Worm (Caenorhabditis elegans) whole organism, L4 larva: Measurements from ENCODE around the gene nep-11.

Experiments
- F26F4.8 ChIP-seq: fragments of 200-800 bp; sonication (Bioruptor generic); conservative IDR thresholded peaks from 2 replicates; pipeline ENCODE4 v1.3.6; 2022; ENCODE audit warnings: missing genetic modification characterization, missing compliant biosample characterization
- F44E2.7 ChIP-seq: fragments of 200-800 bp; sonication (Bioruptor generic); IDR thresholded peaks from 2 replicates; pipeline ENCODE4 v2.1.2; 2022; ENCODE audit warnings: missing genetic modification characterization, missing compliant biosample characterization
- F49E8.2 ChIP-seq: sonication (generic microtip); optimal IDR thresholded peaks from 2 replicates; lab custom pipeline; 2016; ENCODE audit warnings: missing compliant biosample characterization, mild to moderate bottlenecking, missing genetic modification characterization, borderline replicate concordance
- T26A8.4 ChIP-seq: fragments of 200-800 bp; sonication (Bioruptor generic); IDR thresholded peaks from 2 replicates; pipeline ENCODE4 v1.3.6; 2022; ENCODE audit warnings: missing genetic modification characterization, missing compliant biosample characterization
- Y105C5A.15 ChIP-seq: fragments of 200-800 bp; sonication (Bioruptor generic); IDR thresholded peaks from 2 replicates; pipeline ENCODE4 v1.3.6; 2022; ENCODE audit warnings: missing genetic modification characterization, missing compliant biosample characterization
- aha-1 ChIP-seq: fragments of 150-350 bp; peaks from one replicate; lab custom pipeline; 2014; ENCODE audit warnings: missing biosample characterization, missing genetic modification characterization
- aly-2 ChIP-seq: sonication (generic microtip); optimal IDR thresholded peaks from 2 replicates; lab custom pipeline; 2018; ENCODE audit warnings: missing biosample characterization, missing genetic modification characterization
- ama-1 ChIP-seq: fragments of 150-350 bp; optimal IDR thresholded peaks from 2 replicates; lab custom pipeline; 2014; ENCODE audit warnings: inconsistent platforms, mixed read lengths
- arid-1 ChIP-seq: fragments of 200-800 bp; sonication (Bioruptor generic); conservative IDR thresholded peaks from 2 replicates; pipeline ENCODE4 v1.3.6; 2022; ENCODE audit warnings: missing genetic modification reagents, missing genetic modification characterization, missing compliant biosample characterization
- attf-4 ChIP-seq: sonication (generic microtip); optimal IDR thresholded peaks from 3 replicates; lab custom pipeline; 2017; ENCODE audit warnings: missing biosample characterization, missing genetic modification characterization
- ceh-44 ChIP-seq: fragments of 200-800 bp; sonication (Bioruptor generic); IDR thresholded peaks from 2 replicates; pipeline ENCODE4 v1.3.6; 2022; ENCODE audit warnings: missing genetic modification reagents, missing genetic modification characterization, missing compliant biosample characterization
- ceh-82 ChIP-seq: sonication (generic microtip); optimal IDR thresholded peaks from 2 replicates; lab custom pipeline; 2017; ENCODE audit warnings: missing biosample characterization, missing genetic modification characterization
- egl-43 ChIP-seq: fragments of 200-800 bp; sonication (Bioruptor generic); IDR thresholded peaks from 2 replicates; pipeline ENCODE4 v1.3.6; 2022; ENCODE audit warnings: missing genetic modification reagents, missing genetic modification characterization, missing compliant biosample characterization
- fos-1 ChIP-seq: fragments of 150-350 bp; optimal IDR thresholded peaks from 2 replicates; lab custom pipeline; 2014; ENCODE audit warnings: missing biosample characterization, missing genetic modification characterization
- lin-15B ChIP-seq: fragments of 150-350 bp; sonication (generic microtip); optimal IDR thresholded peaks from 3 replicates; lab custom pipeline; 2014; ENCODE audit warnings: missing biosample characterization, missing genetic modification characterization
- lin-29 ChIP-seq: fragments of 200-800 bp; sonication (Bioruptor generic); IDR thresholded peaks from 2 replicates; pipeline ENCODE4 v1.3.6; 2022; ENCODE audit warnings: missing genetic modification reagents, missing genetic modification characterization, missing compliant biosample characterization
- lin-38 ChIP-seq: fragments of 200-800 bp; sonication (Bioruptor generic); IDR thresholded peaks from 2 replicates; pipeline ENCODE4 v1.3.6; 2022; ENCODE audit warnings: missing genetic modification reagents, missing genetic modification characterization, missing compliant biosample characterization
- mdl-1 ChIP-seq, 2 experiments: fragments of 150-350 bp in 1 of 2; sonication (generic microtip) in 1 of 2; optimal IDR thresholded peaks; 2 replicates each; lab custom pipeline; 2014 to 2017; ENCODE audit warnings: missing biosample characterization in 2 of 2, missing genetic modification characterization in 2 of 2
- nhr-102 ChIP-seq: sonication (generic microtip); optimal IDR thresholded peaks from 2 replicates; lab custom pipeline; 2016; ENCODE audit warnings: mild to moderate bottlenecking, missing genetic modification characterization, moderate library complexity, missing compliant biosample characterization
- nhr-237 ChIP-seq: sonication (generic microtip); optimal IDR thresholded peaks from 2 replicates; lab custom pipeline; 2017; ENCODE audit warnings: missing biosample characterization, missing genetic modification characterization
- nhr-42 ChIP-seq: fragments of 200-800 bp; sonication (Bioruptor generic); IDR thresholded peaks from 2 replicates; pipeline ENCODE4 v1.3.6; 2022; ENCODE audit warnings: missing genetic modification characterization, missing compliant biosample characterization
- nhr-6 ChIP-seq: fragments of 150-350 bp; optimal IDR thresholded peaks from 2 replicates; lab custom pipeline; 2014; ENCODE audit warnings: missing biosample characterization, missing genetic modification characterization
- php-3 ChIP-seq: fragments of 200-800 bp; sonication (Bioruptor generic); IDR thresholded peaks from 2 replicates; pipeline ENCODE4 v1.3.6; 2022; ENCODE audit warnings: missing genetic modification reagents, missing genetic modification characterization, missing compliant biosample characterization
- sdz-12 ChIP-seq: fragments of 200-800 bp; sonication (Bioruptor generic); optimal IDR thresholded peaks from 2 replicates; lab custom pipeline; 2018; ENCODE audit warnings: mild to moderate bottlenecking, missing genetic modification characterization, missing compliant biosample characterization
- skn-1 ChIP-seq: fragments of 150-350 bp; optimal IDR thresholded peaks from 2 replicates; lab custom pipeline; 2014; ENCODE audit warnings: missing biosample characterization, missing genetic modification characterization
- unc-62 ChIP-seq, 3 experiments: fragments of 150-350 bp in 1 of 3; sonication (generic microtip); optimal IDR thresholded peaks in 2 of 3; peaks in 1 of 3; 1 replicate in 1 of 3; 2 replicates in 2 of 3; lab custom pipeline; 2014 to 2017; ENCODE audit warnings: missing biosample characterization in 3 of 3, missing genetic modification characterization in 3 of 3, missing genetic modification reagents in 3 of 3, missing genotype in 1 of 3
- zag-1 ChIP-seq: fragments of 150-350 bp; optimal IDR thresholded peaks from 2 replicates; lab custom pipeline; 2014; ENCODE audit warnings: missing biosample characterization, missing genetic modification characterization
- zfp-2 ChIP-seq: sonication (generic microtip); optimal IDR thresholded peaks from 2 replicates; lab custom pipeline; 2016; ENCODE audit warnings: mild to moderate bottlenecking, missing genetic modification characterization, missing compliant biosample characterization
- zfp-3 ChIP-seq: fragments of 200-800 bp; sonication (Bioruptor generic); conservative IDR thresholded peaks from 2 replicates; pipeline ENCODE4 v1.3.6; 2022; ENCODE audit warnings: missing genetic modification reagents, missing genetic modification characterization, missing compliant biosample characterization
- zip-11 ChIP-seq: fragments of 200-800 bp; sonication (Bioruptor generic); IDR thresholded peaks from 2 replicates; pipeline ENCODE4 v1.3.6; 2022; ENCODE audit warnings: missing genetic modification characterization, missing compliant biosample characterization
- ztf-7 ChIP-seq: fragments of 150-350 bp; optimal IDR thresholded peaks from 2 replicates; lab custom pipeline; 2014; ENCODE audit warnings: missing biosample characterization, missing genetic modification characterization

Gene nep-11

ce11 chrII:3402854-3403253, 22.5 kb downstream of the nep-11 start, which contains the start of gene nep-10:
Gene nep-10 (minus strand): TSS chrII:3402954.
- TF ChIP-seq lin-38 (GFP tag; lab: Robert Waterston, UW) (no peak), egl-43 (GFP tag; lab: Robert Waterston, UW) (no peak), aha-1 (tag; lab: Kevin White, UChicago) (no peak), arid-1 (GFP tag; lab: Robert Waterston, UW) (no peak), nhr-6 (tag; lab: Kevin White, UChicago) (no peak), sdz-12 (GFP tag; lab: Kevin White, UChicago) (no peak), nhr-42 (GFP tag; lab: Robert Waterston, UW) (no peak), zfp-3 (GFP tag; lab: Robert Waterston, UW) (no peak), lin-29 (GFP tag; lab: Robert Waterston, UW) (no peak), F26F4.8 (GFP tag; lab: Robert Waterston, UW) (no peak), F44E2.7 (GFP tag; lab: Robert Waterston, UW) (no peak), lin-15B (tag; lab: Kevin White, UChicago) (no peak)

ce11 chrII:3399212-3399611, 26.1 kb downstream of the nep-11 start, which contains the start of gene nep-9:
Gene nep-9 (minus strand): TSS chrII:3399312.
- TF ChIP-seq ceh-44 (GFP tag; lab: Robert Waterston, UW), result no peak
- TF ChIP-seq fos-1 (tag; lab: Kevin White, UChicago), result no peak
- peak; percentile 24 for TF ChIP-seq aha-1 (tag; lab: Kevin White, UChicago)

- no peak for TF ChIP-seq F49E8.2 (tag; lab: Kevin White, UChicago)
- no peak for TF ChIP-seq zip-11 (GFP tag; lab: Robert Waterston, UW)
- peak in 1 of 2 experiments; percentile 15 for TF ChIP-seq unc-62 (GFP tag; optimal IDR thresholded peaks at IDR 0.05 in 1 of 2; lab: Kevin White, UChicago)
- no peak for TF ChIP-seq unc-62 (tag; optimal IDR thresholded peaks at IDR 0.05; lab: Kevin White, UChicago)
These were observed 29.8 kb downstream of the nep-11 start, which contains the start of gene nep-20 for ce11 chrII:3395484-3395883. Gene nep-20 (minus strand): TSS chrII:3395584.

- TF ChIP-seq nhr-237 (tag; lab: Kevin White, UChicago) (no peak), nhr-102 (tag; lab: Kevin White, UChicago) (no peak), skn-1 (tag; lab: Kevin White, UChicago) (no peak), ztf-7 (tag; lab: Kevin White, UChicago) (no peak), zag-1 (tag; lab: Kevin White, UChicago) (no peak), lin-15B (tag; lab: Kevin White, UChicago) (no peak), php-3 (GFP tag; lab: Robert Waterston, UW) (no peak), zfp-2 (no peak), zfp-3 (GFP tag; lab: Robert Waterston, UW) (no peak), T26A8.4 (GFP tag; lab: Robert Waterston, UW) (no peak), F26F4.8 (GFP tag; lab: Robert Waterston, UW) (no peak), ceh-82 (no peak), ama-1 (lab: Kevin White, UChicago) (no peak), arid-1 (GFP tag; lab: Robert Waterston, UW) (no peak), zip-11 (GFP tag; lab: Robert Waterston, UW) (no peak), mdl-1 (tag; optimal IDR thresholded peaks at IDR 0.05; lab: Kevin White, UChicago) (no peak)
These were observed 37.8 kb downstream of the nep-11 start, which contains the start of gene T06D4.6 for ce11 chrII:3387503-3387902. Gene T06D4.6 (minus strand): TSS chrII:3387603.

ce11 chrII:3385736-3386135, 39.6 kb downstream of the nep-11 start, which contains the start of gene T06D4.2:
Gene T06D4.2 (minus strand): TSS chrII:3385905.
- TF ChIP-seq Y105C5A.15 (no peak), attf-4 (no peak), F26F4.8 (GFP tag; lab: Robert Waterston, UW) (no peak), aha-1 (tag; lab: Kevin White, UChicago) (peak; percentile 93)

- TF ChIP-seq unc-62 (GFP tag; optimal IDR thresholded peaks at IDR 0.05 in 1 of 2; lab: Kevin White, UChicago) (peak in 1 of 2 experiments; percentile 95), unc-62 (tag; optimal IDR thresholded peaks at IDR 0.05; lab: Kevin White, UChicago) (no peak), aly-2 (tag; lab: Kevin White, UChicago) (no peak)
These were observed 42.2 kb downstream of the nep-11 start for ce11 chrII:3383116-3383515.
